Worm (Caenorhabditis elegans): ENCODE results near the gene msp-49.

- TF ChIP-seq lim-7 (GFP tag; IDR thresholded peaks at IDR 0.05) (no peak), sdz-12 (GFP tag; optimal IDR thresholded peaks at IDR 0.05) (no peak), lin-38 (GFP tag; IDR thresholded peaks at IDR 0.05) (peak; percentile 27; the same call in 1 of the 2 replicates), unc-62 (GFP tag; optimal IDR thresholded peaks at IDR 0.05 in 1 of 2) (no peak), unc-62 (tag; optimal IDR thresholded peaks at IDR 0.05) (no peak), madf-5 (GFP tag; IDR thresholded peaks at IDR 0.05) (no peak), daf-8 (GFP tag; IDR thresholded peaks at IDR 0.05) (no peak), pqm-1 (tag; optimal IDR thresholded peaks at IDR 0.05) (peak; percentile 91), F37D6.2 (tag; optimal IDR thresholded peaks at IDR 0.05) (no peak), mdl-1 (tag; optimal IDR thresholded peaks at IDR 0.05) (no peak), nhr-11 (tag; optimal IDR thresholded peaks at IDR 0.05) (no peak), zip-2 (tag; optimal IDR thresholded peaks at IDR 0.05) (no peak), lin-13 (GFP tag; optimal IDR thresholded peaks at IDR 0.05) (no peak)
Observed at ce11 chrII:5201922-5202562, 7.9 kb downstream of the msp-49 start.
